Fruit fly (Drosophila melanogaster): ENCODE measurements around the gene CG3592.
A peak's percentile ranks its signal among the peaks of the same experiment; 100 is the strongest.

Gene CG3592

DNA sequence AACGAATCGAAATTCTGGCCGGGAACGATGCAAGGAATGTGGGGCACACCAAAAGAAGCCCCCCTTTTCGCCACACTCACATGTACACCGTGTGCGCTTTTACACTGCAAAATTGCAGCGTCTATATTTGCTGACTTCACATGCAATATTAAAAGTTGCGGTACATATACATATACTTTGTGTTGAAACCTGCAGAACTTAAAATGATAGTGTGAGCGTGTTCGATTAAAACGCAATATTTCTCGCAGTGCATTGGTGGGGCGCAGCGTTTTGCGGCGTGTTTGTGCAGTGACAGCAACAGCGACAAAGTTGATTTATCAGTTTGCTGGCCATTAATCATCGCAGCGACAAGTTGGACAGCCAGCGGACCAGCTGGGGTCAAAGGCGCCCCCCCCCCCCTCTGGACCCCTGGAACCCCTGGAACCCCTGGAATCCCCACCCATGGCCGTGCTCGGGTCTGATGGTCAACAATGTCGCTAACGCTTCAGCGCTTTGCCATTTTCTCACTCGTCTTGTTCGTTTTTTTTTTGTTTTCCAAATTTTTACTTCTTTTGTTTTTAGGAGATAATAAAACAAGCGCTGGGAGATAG, 27.7 kb upstream of the CG3592 start (continued):
- TF ChIP-seq CG12391 (tag; optimal IDR thresholded peaks at IDR 0.05) = peak; percentile 11
- TF ChIP-seq pzg (GFP tag; optimal IDR thresholded peaks at IDR 0.05) = no peak
- peak; percentile 4 for TF ChIP-seq nmo (GFP tag; optimal IDR thresholded peaks at IDR 0.05)
- TF ChIP-seq crol (GFP tag; IDR thresholded peaks at IDR 0.05) = peak; percentile 28; the same call in 1 of the 2 replicates
- TF ChIP-seq tap (tag; optimal IDR thresholded peaks at IDR 0.05) = no peak
- no peak for TF ChIP-seq CG34422 (GFP tag; IDR thresholded peaks at IDR 0.05)
- TF ChIP-seq ara (GFP tag; IDR thresholded peaks at IDR 0.05) = no peak
- TF ChIP-seq tio (GFP tag; optimal IDR thresholded peaks at IDR 0.05) = no peak
- TF ChIP-seq cas (GFP tag; IDR thresholded peaks at IDR 0.05) = no peak
- no peak for TF ChIP-seq p53 (GFP tag; optimal IDR thresholded peaks at IDR 0.05)
- peak; percentile 12 for TF ChIP-seq CG17359 (tag; optimal IDR thresholded peaks at IDR 0.05)
- TF ChIP-seq Sry-δ (GFP tag; optimal IDR thresholded peaks at IDR 0.05) = no peak
- no peak for TF ChIP-seq Lim3 (GFP tag; IDR thresholded peaks at IDR 0.05)
- TF ChIP-seq CG1024 (GFP tag; IDR thresholded peaks at IDR 0.05) = no peak
- no peak for TF ChIP-seq CG4328 (GFP tag; optimal IDR thresholded peaks at IDR 0.05)
- no peak for TF ChIP-seq vnd (GFP tag; IDR thresholded peaks at IDR 0.05; ENCODE audit: partially characterized antibody)
- no peak for TF ChIP-seq fu2 (GFP tag; optimal IDR thresholded peaks at IDR 0.05)
- no peak for TF ChIP-seq CG9817 (tag; optimal IDR thresholded peaks at IDR 0.05)
- TF ChIP-seq CG9876 (GFP tag; optimal IDR thresholded peaks at IDR 0.05) = no peak
- TF ChIP-seq Xbp1 (GFP tag; optimal IDR thresholded peaks at IDR 0.05) = peak; percentile 14
- TF ChIP-seq Side (GFP tag; optimal IDR thresholded peaks at IDR 0.05) = no peak
- TF ChIP-seq zen (tag; optimal IDR thresholded peaks at IDR 0.05) = no peak
- peak; percentile 49 for TF ChIP-seq Sox102F (GFP tag; optimal IDR thresholded peaks at IDR 0.05)
- TF ChIP-seq gsb (GFP tag; IDR thresholded peaks at IDR 0.05) = no peak
- no peak for TF ChIP-seq grn (GFP tag; optimal IDR thresholded peaks at IDR 0.05)
- TF ChIP-seq bsh (GFP tag; optimal IDR thresholded peaks at IDR 0.05) = peak in 1 of 2 experiments; percentile 37
- TF ChIP-seq insv (GFP tag; optimal IDR thresholded peaks at IDR 0.05) = no peak
- TF ChIP-seq HLHmδ (GFP tag; optimal IDR thresholded peaks at IDR 0.05) = no peak
- peak; percentile 11 for TF ChIP-seq CG10979 (tag; optimal IDR thresholded peaks at IDR 0.05)
- TF ChIP-seq CG12299 (tag; optimal IDR thresholded peaks at IDR 0.05) = no peak
- no peak for TF ChIP-seq org-1 (GFP tag; optimal IDR thresholded peaks at IDR 0.05)
- no peak for TF ChIP-seq maf-S (GFP tag; optimal IDR thresholded peaks at IDR 0.05)
- no peak for TF ChIP-seq CG13624 (GFP tag; optimal IDR thresholded peaks at IDR 0.05)
- TF ChIP-seq sima (GFP tag; optimal IDR thresholded peaks at IDR 0.05) = no peak
- no peak for TF ChIP-seq Myb (GFP tag; optimal IDR thresholded peaks at IDR 0.05)
- no peak for TF ChIP-seq CG15073 (GFP tag; optimal IDR thresholded peaks at IDR 0.05)
- peak; percentile 51; the same call in 1 of the 3 replicates for TF ChIP-seq ci (GFP tag; IDR thresholded peaks at IDR 0.05)
- TF ChIP-seq HmgZ (tag; optimal IDR thresholded peaks at IDR 0.05) = no peak
- no peak for TF ChIP-seq stwl (tag; optimal IDR thresholded peaks at IDR 0.05)
- no peak for TF ChIP-seq pnt (GFP tag; optimal IDR thresholded peaks at IDR 0.05)
- peak; percentile 41; the same call in 1 of the 2 replicates for TF ChIP-seq Drgx (GFP tag; IDR thresholded peaks at IDR 0.05)
- TF ChIP-seq HHEX (GFP tag; optimal IDR thresholded peaks at IDR 0.05) = no peak
- no peak for TF ChIP-seq crp (GFP tag; optimal IDR thresholded peaks at IDR 0.05)
- TF ChIP-seq gsb-n (tag; optimal IDR thresholded peaks at IDR 0.05) = no peak
- no peak for TF ChIP-seq CG9609 (GFP tag; optimal IDR thresholded peaks at IDR 0.05)
- no peak for TF ChIP-seq disco-r (GFP tag; optimal IDR thresholded peaks at IDR 0.05)
- TF ChIP-seq CG14667 (GFP tag; IDR thresholded peaks at IDR 0.05) = no peak
- no peak for TF ChIP-seq chinmo (GFP tag; IDR thresholded peaks at IDR 0.05; ENCODE audit: partially characterized antibody)
- no peak for TF ChIP-seq dm (GFP tag; optimal IDR thresholded peaks at IDR 0.05)
- TF ChIP-seq Spps (tag; optimal IDR thresholded peaks at IDR 0.05) = no peak
- no peak for TF ChIP-seq fd102C (GFP tag; optimal IDR thresholded peaks at IDR 0.05)
